Worm (Caenorhabditis elegans): Measurements from ENCODE around the gene nhr-195.

nhr-195 gene

ce11 chrV:8972271-8972670 is at the start of gene nhr-195:
TSS of gene nhr-195 (minus strand) at chrV:8972371.
- no peak for TF ChIP-seq unc-39 (tag; optimal IDR thresholded peaks at IDR 0.05)
- no peak for TF ChIP-seq F13H6.1 (tag; optimal IDR thresholded peaks at IDR 0.05)
- TF ChIP-seq ceh-82 (tag; optimal IDR thresholded peaks at IDR 0.05) = no peak
- TF ChIP-seq ztf-11 (tag; optimal IDR thresholded peaks at IDR 0.05) = no peak
- TF ChIP-seq unc-62 (GFP tag; optimal IDR thresholded peaks at IDR 0.05) = no peak
- TF ChIP-seq mbf-1 (tag; optimal IDR thresholded peaks at IDR 0.05) = no peak
- TF ChIP-seq skn-1 (tag; optimal IDR thresholded peaks at IDR 0.05) = no peak
- TF ChIP-seq nhr-11 (tag; optimal IDR thresholded peaks at IDR 0.05) = no peak
- no peak for TF ChIP-seq unc-55 (GFP tag; optimal IDR thresholded peaks at IDR 0.05)
- no peak for TF ChIP-seq lin-39 (tag; optimal IDR thresholded peaks at IDR 0.05)
- TF ChIP-seq peb-1 (tag; optimal IDR thresholded peaks at IDR 0.05) = no peak
- no peak for TF ChIP-seq R02D3.7 (tag; optimal IDR thresholded peaks at IDR 0.05)
- no peak for TF ChIP-seq nhr-237 (tag; optimal IDR thresholded peaks at IDR 0.05)
- TF ChIP-seq zag-1 (tag; optimal IDR thresholded peaks at IDR 0.05) = no peak
- no peak for TF ChIP-seq sem-4 (tag; optimal IDR thresholded peaks at IDR 0.05)
- no peak for TF ChIP-seq lin-11 (tag; optimal IDR thresholded peaks at IDR 0.05)

- TF ChIP-seq crh-2 (tag; optimal IDR thresholded peaks at IDR 0.05) = no peak
- no peak for TF ChIP-seq F13H6.1 (tag; optimal IDR thresholded peaks at IDR 0.05)
- TF ChIP-seq nhr-21 (tag; optimal IDR thresholded peaks at IDR 0.05) = no peak
Measured at ce11 chrV:9018871-9019270, 46.7 kb upstream of the nhr-195 start.

DNA sequence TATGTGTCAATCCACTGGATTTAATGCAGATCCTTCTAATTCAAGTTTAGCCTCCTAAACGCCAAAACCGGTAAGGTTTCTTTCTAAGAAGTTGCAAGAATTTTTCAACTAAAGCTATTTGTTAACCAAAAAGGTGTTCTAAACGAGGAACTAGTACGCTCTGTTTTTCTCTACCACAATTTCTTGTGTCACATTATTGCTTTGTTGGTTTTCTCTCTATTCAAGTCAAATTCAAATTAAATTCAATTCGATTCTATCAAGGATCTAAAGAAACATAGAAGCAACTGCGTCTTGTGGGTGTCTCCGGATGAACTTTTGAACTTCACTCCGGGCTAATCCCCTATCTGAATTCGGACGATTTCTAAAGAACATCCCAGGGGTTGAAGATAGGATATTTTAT is 44.3 kb upstream of the nhr-195 start, which contains the start of gene oac-40:
Gene oac-40 (plus strand): TSS at position 301 of the 400 bp plus-strand sequence.
- TF ChIP-seq nhr-10 (tag; optimal IDR thresholded peaks at IDR 0.05) (no peak), gmeb-1 (tag; optimal IDR thresholded peaks at IDR 0.05) (no peak), nhr-12 (tag; optimal IDR thresholded peaks at IDR 0.05) (no peak), peb-1 (tag; optimal IDR thresholded peaks at IDR 0.05) (no peak), mdl-1 (tag; optimal IDR thresholded peaks at IDR 0.05) (no peak), unc-62 (GFP tag; optimal IDR thresholded peaks at IDR 0.05) (no peak)

ce11 chrV:9015540-9015939 is 43.4 kb upstream of the nhr-195 start, which contains the start of gene srt-18:
TSS of gene srt-18 (minus strand) at chrV:9015640.
- TF ChIP-seq nhr-10 (tag; optimal IDR thresholded peaks at IDR 0.05) = no peak
- TF ChIP-seq elt-3 (tag; optimal IDR thresholded peaks at IDR 0.05) = no peak
- no peak for TF ChIP-seq unc-39 (tag; optimal IDR thresholded peaks at IDR 0.05)
- no peak for TF ChIP-seq sma-9 (GFP tag; optimal IDR thresholded peaks at IDR 0.05)
- TF ChIP-seq sma-9 (tag; optimal IDR thresholded peaks at IDR 0.05) = no peak
- TF ChIP-seq snpc-4 (tag; optimal IDR thresholded peaks at IDR 0.05) = no peak
- TF ChIP-seq mbf-1 (tag; optimal IDR thresholded peaks at IDR 0.05) = no peak
- TF ChIP-seq Y55F3AM.14 (GFP tag; optimal IDR thresholded peaks at IDR 0.05) = no peak
- TF ChIP-seq skn-1 (tag; optimal IDR thresholded peaks at IDR 0.05) = no peak

DNA sequence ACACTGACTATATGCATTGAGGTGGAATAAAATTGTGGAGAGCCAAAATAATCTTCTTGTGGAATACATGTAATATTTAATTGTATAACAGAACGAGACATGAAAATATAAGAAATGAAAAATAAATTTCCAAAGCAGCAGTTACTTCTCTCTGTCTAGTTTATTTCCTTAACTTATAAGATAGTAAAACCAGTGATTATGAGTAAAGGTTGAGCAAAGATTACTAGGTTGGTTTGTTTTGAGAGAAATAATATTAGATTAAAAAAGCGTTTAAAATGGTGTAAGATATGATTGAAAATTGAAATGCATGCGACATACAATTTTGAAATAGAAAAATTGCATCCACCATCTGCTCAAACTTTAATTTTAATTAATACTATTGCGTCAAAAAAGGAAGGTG is 41.6 kb upstream of the nhr-195 start, which contains the start of gene srh-201:
Gene srh-201 (minus strand): TSS at position 101 of the 400 bp plus-strand sequence.
- TF ChIP-seq ztf-4 (tag; optimal IDR thresholded peaks at IDR 0.05) (no peak), C34F6.9 (tag; optimal IDR thresholded peaks at IDR 0.05) (no peak), dmd-4 (tag; optimal IDR thresholded peaks at IDR 0.05) (no peak), egl-27 (tag; optimal IDR thresholded peaks at IDR 0.05) (no peak), nhr-21 (tag; optimal IDR thresholded peaks at IDR 0.05) (no peak), unc-62 (GFP tag; optimal IDR thresholded peaks at IDR 0.05) (no peak), peb-1 (tag; optimal IDR thresholded peaks at IDR 0.05) (no peak)

- TF ChIP-seq fos-1 (tag; optimal IDR thresholded peaks at IDR 0.05) = no peak
- TF ChIP-seq ceh-82 (tag; optimal IDR thresholded peaks at IDR 0.05) = no peak
- TF ChIP-seq nhr-21 (tag; optimal IDR thresholded peaks at IDR 0.05) = no peak
- no peak for TF ChIP-seq lin-13 (GFP tag; optimal IDR thresholded peaks at IDR 0.05)
- TF ChIP-seq ZK546.5 (tag; optimal IDR thresholded peaks at IDR 0.05) = no peak
- TF ChIP-seq crh-2 (tag; optimal IDR thresholded peaks at IDR 0.05) = no peak
- TF ChIP-seq lsy-2 (tag; optimal IDR thresholded peaks at IDR 0.05) = no peak
- TF ChIP-seq unc-62 (GFP tag; optimal IDR thresholded peaks at IDR 0.05) = no peak
Measured at ce11 chrV:9009175-9009574, 37.0 kb upstream of the nhr-195 start, which contains the start of gene srx-2. TSS of gene srx-2 (plus strand) at chrV:9009475.

Data from whole organism, L2 larva.